Fruit fly (Drosophila melanogaster): ENCODE measurements around the gene mia.

DNA sequence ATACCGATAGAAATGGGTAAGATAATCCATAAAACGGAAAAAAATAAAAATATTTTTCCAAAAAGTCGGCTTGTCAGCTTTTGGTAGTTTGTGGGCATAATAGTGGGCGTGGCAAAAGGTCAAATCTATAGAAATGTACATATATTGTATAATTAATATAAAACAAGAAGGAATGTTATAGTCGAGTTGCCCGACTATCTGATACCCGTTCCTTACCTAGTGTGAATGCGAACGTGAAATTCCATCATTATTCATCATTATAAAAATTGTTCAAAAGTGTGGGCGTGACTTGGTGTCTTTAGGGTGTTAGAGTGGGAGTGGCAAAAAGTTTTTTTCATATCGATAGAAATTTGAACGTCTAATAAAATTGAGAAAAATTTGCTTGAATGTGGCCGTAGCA is 625 bp upstream of the mia start:
- no peak for TF ChIP-seq cic (GFP tag; optimal IDR thresholded peaks at IDR 0.05)
- no peak for TF ChIP-seq CG12768 (GFP tag; optimal IDR thresholded peaks at IDR 0.05)
- no peak for TF ChIP-seq pad (GFP tag; optimal IDR thresholded peaks at IDR 0.05)
- TF ChIP-seq Hr96 (GFP tag; optimal IDR thresholded peaks at IDR 0.05), result no peak

All from whole organism, adult.